Worm (Caenorhabditis elegans) whole organism, L4 larva: ENCODE results near the gene tbc-3.

Experiments
- unc-130 ChIP-seq: sonication (generic microtip); optimal IDR thresholded peaks from 2 replicates; lab custom pipeline; 2016; ENCODE audit warnings: missing genetic modification reagents, missing genetic modification characterization, missing compliant biosample characterization
- ztf-7 ChIP-seq: fragments of 150-350 bp; optimal IDR thresholded peaks from 2 replicates; lab custom pipeline; 2014; ENCODE audit warnings: missing biosample characterization, missing genetic modification characterization

DNA sequence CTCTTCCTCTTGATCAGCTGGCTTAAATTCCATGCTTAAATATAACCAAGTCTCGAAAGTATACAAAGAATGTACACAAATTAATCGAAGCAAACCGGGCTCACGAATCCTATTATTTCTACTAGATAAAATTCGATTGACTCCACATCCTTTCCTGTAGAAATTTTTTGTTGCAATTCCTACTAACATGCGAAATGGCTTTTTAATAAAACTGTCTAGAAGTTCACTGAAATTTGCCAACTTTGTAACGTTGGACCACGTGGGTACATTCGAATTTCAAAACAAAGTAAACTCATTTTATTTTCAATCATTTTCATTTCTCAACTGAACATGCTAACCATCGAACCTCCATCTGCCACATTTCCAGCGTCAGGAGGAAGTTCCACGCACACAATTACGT lies 3.7 kb upstream of the tbc-3 start, which contains the start of gene ssp-32:
- TF ChIP-seq unc-130 (no peak), ztf-7 (tag; lab: Kevin White, UChicago) (no peak)
